Worm (Caenorhabditis elegans): ENCODE measurements around the gene F53F8.3.

Gene F53F8.3

ce11 chrV:20728763-20729350 is 39.5 kb upstream of the F53F8.3 start, which contains the start of gene ipla-3 (continued):
- TF ChIP-seq let-526 (GFP tag; IDR thresholded peaks at IDR 0.05) (no peak), ztf-28 (GFP tag; IDR thresholded peaks at IDR 0.05) (no peak), madf-3 (GFP tag; IDR thresholded peaks at IDR 0.05) (no peak), lin-40 (tag; optimal IDR thresholded peaks at IDR 0.05) (peak; percentile 75), mcd-1 (GFP tag; IDR thresholded peaks at IDR 0.05) (peak; percentile 49; the same call in 1 of the 2 replicates), ama-1 (optimal IDR thresholded peaks at IDR 0.05) (no peak), ama-1 (GFP tag; optimal IDR thresholded peaks at IDR 0.05) (no peak), C17E4.6 (GFP tag; IDR thresholded peaks at IDR 0.05) (no peak), F52B5.7 (tag; optimal IDR thresholded peaks at IDR 0.05) (no peak), nhr-179 (tag; optimal IDR thresholded peaks at IDR 0.05) (no peak), F57A8.1 (GFP tag; optimal IDR thresholded peaks at IDR 0.05) (no peak), lsy-27 (tag; optimal IDR thresholded peaks at IDR 0.05; ENCODE audit: borderline replicate concordance, insufficient read depth) (no peak), Y79H2A.3 (GFP tag; conservative IDR thresholded peaks at IDR 0.05) (no peak), egrh-3 (GFP tag; IDR thresholded peaks at IDR 0.05) (no peak), tbx-9 (tag; optimal IDR thresholded peaks at IDR 0.05; ENCODE audit: borderline replicate concordance) (no peak), unc-130 (GFP tag; optimal IDR thresholded peaks at IDR 0.05) (no peak), attf-5 (GFP tag; optimal IDR thresholded peaks at IDR 0.05) (peak; percentile 75), madf-8 (GFP tag; conservative IDR thresholded peaks at IDR 0.05) (no peak), Y53G8AR.9 (GFP tag; conservative IDR thresholded peaks at IDR 0.05) (peak; percentile 52; the same call in 1 of the 2 replicates), nhr-27 (tag; optimal IDR thresholded peaks at IDR 0.05) (no peak), zfh-2 (GFP tag; conservative IDR thresholded peaks at IDR 0.05) (no peak), hlh-26 (GFP tag; conservative IDR thresholded peaks at IDR 0.05) (no peak), somi-1 (GFP tag; optimal IDR thresholded peaks at IDR 0.05) (no peak), ceh-58 (GFP tag; IDR thresholded peaks at IDR 0.05) (no peak), hmg-1.2 (GFP tag; IDR thresholded peaks at IDR 0.05) (peak; percentile 94), T26A5.8 (tag; optimal IDR thresholded peaks at IDR 0.05) (no peak), egl-18 (GFP tag; IDR thresholded peaks at IDR 0.05) (no peak), dox-1 (GFP tag; IDR thresholded peaks at IDR 0.05) (peak; percentile 77), nfya-2 (GFP tag; IDR thresholded peaks at IDR 0.05) (no peak), madf-6 (GFP tag; IDR thresholded peaks at IDR 0.05) (0 out of 2 replicates have a peak, but pooled peaks have one; percentile 34), let-607 (tag; optimal IDR thresholded peaks at IDR 0.05) (peak in 1 of 2 experiments; percentile 23), ccch-3 (GFP tag; optimal IDR thresholded peaks at IDR 0.05) (no peak), lin-35 (GFP tag; optimal IDR thresholded peaks at IDR 0.05) (peak in 1 of 3 experiments; percentile 26), dpl-1 (GFP tag; optimal IDR thresholded peaks at IDR 0.05) (no peak), F37B4.10 (GFP tag; IDR thresholded peaks at IDR 0.05) (no peak), atf-7 (tag; optimal IDR thresholded peaks at IDR 0.05) (peak; percentile 64), F39B2.1 (GFP tag; IDR thresholded peaks at IDR 0.05) (no peak), sea-2 (GFP tag; IDR thresholded peaks at IDR 0.05) (no peak), hlh-12 (tag; optimal IDR thresholded peaks at IDR 0.05) (no peak), F33H1.4 (GFP tag; IDR thresholded peaks at IDR 0.05) (no peak), pbrm-1 (GFP tag; IDR thresholded peaks at IDR 0.05) (no peak), egl-44 (GFP tag; IDR thresholded peaks at IDR 0.05) (peak; percentile 64; the same call in 1 of the 2 replicates), him-1 (tag; optimal IDR thresholded peaks at IDR 0.05) (no peak), lag-1 (GFP tag; IDR thresholded peaks at IDR 0.05) (no peak), hsf-1 (GFP tag; IDR thresholded peaks at IDR 0.05) (no peak; the same call in 1 of the 2 replicates), ceh-27 (GFP tag; optimal IDR thresholded peaks at IDR 0.05) (peak; percentile 77), chd-7 (tag; optimal IDR thresholded peaks at IDR 0.05) (peak; percentile 75), ceh-40 (GFP tag; IDR thresholded peaks at IDR 0.05) (no peak), unc-62 (GFP tag; optimal IDR thresholded peaks at IDR 0.05) (peak; percentile 1)
